Fruit fly (Drosophila melanogaster) whole organism, embryonic: ENCODE results near the gene CG14817.
A peak's percentile ranks its signal among the peaks of the same experiment; 100 is the strongest.

Experiments
- Awh ChIP-seq: fragments of 200-800 bp; sonication (Bioruptor generic); IDR thresholded peaks from 2 replicates; pipeline ENCODE4, ENCODE4 v1.3.6; 2022; ENCODE audit warnings: missing biosample characterization, missing genetic modification characterization
- Bdp1 ChIP-seq: fragments of 200-800 bp; sonication (Bioruptor generic); optimal IDR thresholded peaks from 3 replicates; lab custom pipeline; 2016; ENCODE audit warnings: missing biosample characterization, missing genetic modification characterization
- C15 ChIP-seq: fragments of 200-800 bp; sonication (Bioruptor generic); IDR thresholded peaks from 3 replicates; pipeline ENCODE4 v1.3.6; 2022; ENCODE audit warnings: missing biosample characterization, missing genetic modification characterization
- CG10321 ChIP-seq: fragments of 200-800 bp; sonication (Bioruptor generic); IDR thresholded peaks from 2 replicates; pipeline ENCODE4 v1.3.6; 2022; ENCODE audit warnings: missing biosample characterization, missing genetic modification characterization
- CG11247 ChIP-seq: fragments of 200-800 bp; sonication (Bioruptor generic); IDR thresholded peaks from 2 replicates; pipeline ENCODE4 v1.3.6; 2022; ENCODE audit warnings: missing biosample characterization, missing genetic modification characterization
- CG1233 ChIP-seq: fragments of 200-800 bp; sonication (Bioruptor generic); optimal IDR thresholded peaks from 4 replicates; lab custom pipeline; 2018; ENCODE audit warnings: missing biosample characterization, mild to moderate bottlenecking, missing genetic modification characterization
- CG14860 ChIP-seq: fragments of 200-800 bp; sonication (Bioruptor generic); IDR thresholded peaks from 3 replicates; pipeline ENCODE4 v1.3.6; 2022; ENCODE audit warnings: missing biosample characterization, missing genetic modification characterization; ENCODE audit not compliant: partially characterized antibody
- CG15011 ChIP-seq: fragments of 200-800 bp; sonication (Bioruptor generic); optimal IDR thresholded peaks from 3 replicates; lab custom pipeline; 2018; ENCODE audit warnings: missing biosample characterization, mild to moderate bottlenecking, missing genetic modification characterization
- CG17912 ChIP-seq: fragments of 200-800 bp; sonication (Bioruptor generic); optimal IDR thresholded peaks from 2 replicates; lab custom pipeline; 2018; ENCODE audit warnings: missing biosample characterization, mild to moderate bottlenecking, missing genetic modification characterization
- CG1792 ChIP-seq: fragments of 200-800 bp; sonication (Bioruptor generic); optimal IDR thresholded peaks from 2 replicates; lab custom pipeline; 2016; ENCODE audit warnings: missing biosample characterization, missing genetic modification characterization
- CG2875 ChIP-seq: fragments of 200-800 bp; sonication (Bioruptor generic); optimal IDR thresholded peaks from 2 replicates; lab custom pipeline; 2017; ENCODE audit warnings: missing biosample characterization, mild to moderate bottlenecking, missing genetic modification characterization, missing genetic modification reagents
- CG3065 ChIP-seq: fragments of 200-800 bp; sonication (Bioruptor generic); optimal IDR thresholded peaks from 2 replicates; lab custom pipeline; 2016; ENCODE audit warnings: missing biosample characterization, missing genetic modification characterization
- CG31224 ChIP-seq: fragments of 200-800 bp; sonication (Bioruptor generic); IDR thresholded peaks from 2 replicates; pipeline ENCODE4 v1.3.6; 2022; ENCODE audit warnings: missing biosample characterization, missing genetic modification characterization
- CG31388 ChIP-seq: fragments of 200-800 bp; sonication (Bioruptor generic); optimal IDR thresholded peaks from 2 replicates; lab custom pipeline; 2016; ENCODE audit warnings: missing biosample characterization, missing genetic modification characterization
- CG31441 ChIP-seq: fragments of 200-800 bp; sonication (Bioruptor generic); IDR thresholded peaks from 2 replicates; pipeline ENCODE4 v1.3.6; 2022; ENCODE audit warnings: missing biosample characterization, missing genetic modification characterization
- CG4730 ChIP-seq: fragments of 200-800 bp; sonication (Bioruptor generic); IDR thresholded peaks from 2 replicates; pipeline ENCODE4 v1.3.6; 2022; ENCODE audit warnings: missing biosample characterization, missing genetic modification characterization
- CG4820 ChIP-seq: fragments of 200-800 bp; sonication (Bioruptor generic); optimal IDR thresholded peaks from 3 replicates; lab custom pipeline; 2016; ENCODE audit warnings: missing biosample characterization, missing genetic modification characterization
- CG5245 ChIP-seq: fragments of 200-800 bp; sonication (Bioruptor generic); optimal IDR thresholded peaks from 3 replicates; lab custom pipeline; 2016; ENCODE audit warnings: missing biosample characterization, missing genetic modification characterization
- CG5953 ChIP-seq: fragments of 200-800 bp; sonication (Bioruptor generic); IDR thresholded peaks from 2 replicates; pipeline ENCODE4 v1.3.6; 2022; ENCODE audit warnings: missing biosample characterization, missing genetic modification characterization
- CG7556 ChIP-seq: fragments of 200-800 bp; sonication (Bioruptor generic); optimal IDR thresholded peaks from 2 replicates; lab custom pipeline; 2017; ENCODE audit warnings: missing biosample characterization, mild to moderate bottlenecking, missing genetic modification characterization
- CG7745 ChIP-seq: fragments of 200-800 bp; sonication (Bioruptor generic); optimal IDR thresholded peaks from 2 replicates; lab custom pipeline; 2018; ENCODE audit warnings: missing biosample characterization, mild to moderate bottlenecking, missing genetic modification characterization, moderate library complexity
- CG7786 ChIP-seq: fragments of 200-800 bp; sonication (Bioruptor generic); optimal IDR thresholded peaks from 2 replicates; lab custom pipeline; 2016; ENCODE audit warnings: missing biosample characterization, missing genetic modification characterization
- CG8290 ChIP-seq, 3 experiments: fragments of 200-800 bp; sonication (Bioruptor generic); optimal IDR thresholded peaks; 2 replicates each; lab custom pipeline; 2016 to 2019; ENCODE audit warnings: missing biosample characterization in 3 of 3, missing genetic modification characterization in 3 of 3, mild to moderate bottlenecking in 2 of 3, moderate library complexity in 1 of 3
- CG8765 ChIP-seq: fragments of 200-800 bp; sonication (Bioruptor generic); IDR thresholded peaks from 2 replicates; pipeline ENCODE4 v1.3.6; 2022; ENCODE audit warnings: missing biosample characterization, missing genetic modification characterization
- CG8924 ChIP-seq: fragments of 200-800 bp; optimal IDR thresholded peaks from 3 replicates; lab custom pipeline; 2019; ENCODE audit warnings: missing biosample characterization, mild to moderate bottlenecking, missing genetic modification characterization, moderate library complexity
- Deaf1 ChIP-seq: fragments of 200-800 bp; optimal IDR thresholded peaks from 3 replicates; lab custom pipeline; 2019; ENCODE audit warnings: missing biosample characterization, mild to moderate bottlenecking, missing genetic modification characterization, moderate library complexity
- Elba2 ChIP-seq: fragments of 200-800 bp; sonication (Bioruptor generic); optimal IDR thresholded peaks from 3 replicates; lab custom pipeline; 2016; ENCODE audit warnings: missing biosample characterization, missing genetic modification characterization
- MBD-R2 ChIP-seq: fragments of 200-800 bp; sonication (Bioruptor generic); IDR thresholded peaks from 2 replicates; pipeline ENCODE4 v1.3.6; 2022; ENCODE audit warnings: missing biosample characterization, missing genetic modification characterization
- Med ChIP-seq: fragments of 200-800 bp; sonication (Bioruptor generic); peaks from one replicate; lab custom pipeline; 2016; ENCODE audit warnings: missing biosample characterization, missing genetic modification characterization, mild to moderate bottlenecking, inconsistent platforms, moderate library complexity
- Myb ChIP-seq: fragments of 200-800 bp; sonication (Bioruptor generic); optimal IDR thresholded peaks from 2 replicates; lab custom pipeline; 2016; ENCODE audit warnings: missing biosample characterization, missing genetic modification characterization
- NC2β ChIP-seq: fragments of 200-800 bp; sonication (Bioruptor generic); optimal IDR thresholded peaks from 2 replicates; lab custom pipeline; 2016; ENCODE audit warnings: missing biosample characterization, missing genetic modification characterization
- Ssrp ChIP-seq: fragments of 200-800 bp; sonication (Bioruptor generic); optimal IDR thresholded peaks from 2 replicates; lab custom pipeline; 2018; ENCODE audit warnings: missing biosample characterization, mild to moderate bottlenecking, missing genetic modification characterization, moderate library complexity
- Tbp ChIP-seq: fragments of >200 bp; optimal IDR thresholded peaks from 2 replicates; lab custom pipeline; 2018; ENCODE audit warnings: missing biosample characterization, missing genetic modification characterization
- Trl ChIP-seq, 3 experiments: fragments of >200 bp in 2 of 3; fragments of 200-800 bp in 1 of 3; sonication (Bioruptor generic) in 1 of 3; optimal IDR thresholded peaks; 2 replicates in 1 of 3; 3 replicates in 2 of 3; lab custom pipeline; 2016 to 2017; ENCODE audit warnings: missing biosample characterization in 1 of 3, missing genetic modification characterization in 1 of 3
- br ChIP-seq: fragments of >200 bp; optimal IDR thresholded peaks from 2 replicates; lab custom pipeline; 2017
- caup ChIP-seq: fragments of 200-800 bp; sonication (Bioruptor generic); optimal IDR thresholded peaks from 3 replicates; lab custom pipeline; 2017; ENCODE audit warnings: missing biosample characterization, mild to moderate bottlenecking, missing genetic modification characterization, moderate library complexity; ENCODE audit not compliant: severe bottlenecking
- chm ChIP-seq: fragments of 200-800 bp; sonication (Bioruptor generic); IDR thresholded peaks from 2 replicates; pipeline ENCODE4 v1.3.6; 2022; ENCODE audit warnings: missing biosample characterization, missing genetic modification characterization
- corto ChIP-seq: fragments of 200-800 bp; sonication (Bioruptor generic); optimal IDR thresholded peaks from 2 replicates; lab custom pipeline; 2016; ENCODE audit warnings: missing biosample characterization, mild to moderate bottlenecking, missing genetic modification characterization, moderate library complexity
- crol ChIP-seq: fragments of 200-800 bp; sonication (Bioruptor generic); IDR thresholded peaks from 2 replicates; pipeline ENCODE4 v1.3.6; 2022; ENCODE audit warnings: missing biosample characterization, missing genetic modification characterization
- da ChIP-seq: fragments of 200-800 bp; sonication (Bioruptor generic); optimal IDR thresholded peaks from 2 replicates; lab custom pipeline; 2016; ENCODE audit warnings: missing biosample characterization, missing genetic modification characterization
- dmrt11E ChIP-seq: fragments of 200-800 bp; sonication (Bioruptor generic); optimal IDR thresholded peaks from 3 replicates; lab custom pipeline; 2018; ENCODE audit warnings: missing biosample characterization, mild to moderate bottlenecking, missing genetic modification characterization, moderate library complexity
- ftz-f1 ChIP-seq: fragments of 200-800 bp; sonication (Bioruptor generic); optimal IDR thresholded peaks from 2 replicates; lab custom pipeline; 2016; ENCODE audit warnings: missing biosample characterization, missing genetic modification characterization
- gsb-n ChIP-seq: fragments of 200-800 bp; sonication (Bioruptor generic); optimal IDR thresholded peaks from 3 replicates; lab custom pipeline; 2018; ENCODE audit warnings: missing biosample characterization, mild to moderate bottlenecking, missing genetic modification characterization
- ind ChIP-seq: fragments of 200-800 bp; sonication (Bioruptor generic); optimal IDR thresholded peaks from 3 replicates; lab custom pipeline; 2016; ENCODE audit warnings: missing biosample characterization, missing genetic modification characterization
- lmd ChIP-seq: fragments of 200-800 bp; sonication (Bioruptor generic); IDR thresholded peaks from 2 replicates; pipeline ENCODE4 v1.3.6; 2022; ENCODE audit warnings: missing biosample characterization, missing genetic modification characterization
- mam ChIP-seq: fragments of 200-800 bp; sonication (Bioruptor generic); optimal IDR thresholded peaks from 3 replicates; lab custom pipeline; 2016; ENCODE audit warnings: missing biosample characterization, missing genetic modification characterization
- mld ChIP-seq: fragments of 200-800 bp; sonication (Bioruptor generic); IDR thresholded peaks from 3 replicates; pipeline ENCODE4 v1.3.6; 2022; ENCODE audit warnings: missing biosample characterization, missing genetic modification characterization; ENCODE audit not compliant: partially characterized antibody
- pb ChIP-seq: fragments of 200-800 bp; sonication (Bioruptor generic); optimal IDR thresholded peaks from 3 replicates; lab custom pipeline; 2016; ENCODE audit warnings: missing biosample characterization, missing genetic modification characterization
- pfk ChIP-seq: fragments of 200-800 bp; sonication (Bioruptor generic); optimal IDR thresholded peaks from 2 replicates; lab custom pipeline; 2018; ENCODE audit warnings: missing biosample characterization, mild to moderate bottlenecking, missing genetic modification characterization, moderate library complexity
- ro ChIP-seq: fragments of 200-800 bp; sonication (Bioruptor generic); IDR thresholded peaks from 2 replicates; pipeline ENCODE4 v1.3.6; 2022; ENCODE audit warnings: missing biosample characterization, missing genetic modification characterization
- stwl ChIP-seq: fragments of 200-800 bp; sonication (Bioruptor generic); optimal IDR thresholded peaks from 3 replicates; lab custom pipeline; 2018; ENCODE audit warnings: missing biosample characterization, mild to moderate bottlenecking, missing genetic modification characterization, moderate library complexity
- yki ChIP-seq: fragments of >200 bp; optimal IDR thresholded peaks from 3 replicates; lab custom pipeline; 2018

Gene CG14817

dm6 chrX:1854070-1854469 is 23.0 kb downstream of the CG14817 start (continued):
- no peak for TF ChIP-seq CG4730
- TF ChIP-seq caup, result peak; percentile 95
- TF ChIP-seq ftz-f1 (GFP tag; lab: Kevin White, UChicago), result no peak
- TF ChIP-seq CG14860 (GFP tag; lab: Robert Waterston, UW), result no peak
- TF ChIP-seq crol (GFP tag; lab: Robert Waterston, UW), result no peak
- no peak for TF ChIP-seq dmrt11E (tag; lab: Kevin White, UChicago)
- no peak for TF ChIP-seq gsb-n (tag; lab: Kevin White, UChicago)
- no peak for TF ChIP-seq CG17912 (GFP tag; lab: Kevin White, UChicago)
- peak; percentile 52 for TF ChIP-seq CG2875 (GFP tag; lab: Kevin White, UChicago)
- TF ChIP-seq CG15011, result peak; percentile 67
- peak; percentile 10 for TF ChIP-seq ind (GFP tag; lab: Kevin White, UChicago)
- TF ChIP-seq CG3065, result no peak
- TF ChIP-seq Tbp (GFP tag; lab: Kevin White, UChicago), result no peak
- TF ChIP-seq Med (GFP tag; lab: Kevin White, UChicago), result peak; percentile 94
- no peak; the same call in 1 of the 2 replicates for TF ChIP-seq lmd (GFP tag; lab: Robert Waterston, UW)
- no peak for TF ChIP-seq CG8290 (GFP tag; optimal IDR thresholded peaks at IDR 0.05; lab: Kevin White, UChicago)
- peak in 1 of 2 experiments; percentile 96 for TF ChIP-seq CG8290 (tag; optimal IDR thresholded peaks at IDR 0.05; lab: Kevin White, UChicago)
- peak; percentile 56 for TF ChIP-seq mam (GFP tag; lab: Kevin White, UChicago)
- TF ChIP-seq Awh, result peak; percentile 79
- no peak for TF ChIP-seq stwl
- TF ChIP-seq CG31388 (GFP tag; lab: Kevin White, UChicago), result no peak
- TF ChIP-seq C15 (GFP tag; lab: Robert Waterston, UW), result peak; percentile 71; the same call in 1 of the 3 replicates
- no peak for TF ChIP-seq Elba2
- TF ChIP-seq CG7745 (tag; lab: Kevin White, UChicago), result no peak
- no peak for TF ChIP-seq ro (GFP tag; lab: Robert Waterston, UW)
- TF ChIP-seq CG4820, result no peak
- no peak for TF ChIP-seq CG10321 (GFP tag; lab: Robert Waterston, UW)
- peak; percentile 13 for TF ChIP-seq CG8924 (tag; lab: Kevin White, UChicago)
- TF ChIP-seq pfk (GFP tag; lab: Kevin White, UChicago), result peak; percentile 43
- no peak for TF ChIP-seq br (lab: Kevin White, UChicago)
- no peak for TF ChIP-seq Deaf1 (tag; lab: Kevin White, UChicago)
- TF ChIP-seq CG8765 (GFP tag; lab: Robert Waterston, UW), result no peak
- peak; percentile 57 for TF ChIP-seq CG1792 (GFP tag; lab: Kevin White, UChicago)
- TF ChIP-seq CG31224 (GFP tag; lab: Robert Waterston, UW), result 0 out of 2 replicates have a peak, but pooled peaks have one; percentile 37
- TF ChIP-seq CG7786 (GFP tag; lab: Kevin White, UChicago), result peak; percentile 23
- no peak for TF ChIP-seq chm (GFP tag; lab: Robert Waterston, UW)
- TF ChIP-seq Ssrp (tag; lab: Kevin White, UChicago), result no peak
- TF ChIP-seq da (GFP tag; lab: Kevin White, UChicago), result peak; percentile 46
- TF ChIP-seq pb (GFP tag; lab: Kevin White, UChicago), result peak; percentile 57
- no peak for TF ChIP-seq mld (GFP tag; lab: Robert Waterston, UW)
- TF ChIP-seq Bdp1 (GFP tag; lab: Kevin White, UChicago), result peak; percentile 43
- TF ChIP-seq NC2β, result no peak
- TF ChIP-seq CG5245, result no peak
- peak; percentile 78 for TF ChIP-seq CG11247
- TF ChIP-seq Trl (optimal IDR thresholded peaks at IDR 0.05; lab: Kevin White, UChicago), result no peak
- TF ChIP-seq Trl (GFP tag; optimal IDR thresholded peaks at IDR 0.05; lab: Kevin White, UChicago), result peak; percentile 80
- no peak for TF ChIP-seq CG31441
- TF ChIP-seq CG5953, result peak; percentile 51; the same call in 1 of the 2 replicates
- TF ChIP-seq Myb (GFP tag; lab: Kevin White, UChicago), result peak; percentile 42
- TF ChIP-seq corto (GFP tag; lab: Kevin White, UChicago), result no peak
- TF ChIP-seq CG1233 (GFP tag; lab: Kevin White, UChicago), result peak; percentile 61
- TF ChIP-seq CG7556 (GFP tag; lab: Kevin White, UChicago), result peak; percentile 72
- peak; percentile 54; the same call in 1 of the 2 replicates for TF ChIP-seq MBD-R2
- no peak for TF ChIP-seq yki (lab: Kevin White, UChicago)
